Worm (Caenorhabditis elegans) whole organism, mixed stage, embryonic: ENCODE measurements around the gene set-22.

ENCODE experiments used
- M03D4.4 ChIP-seq: sonication (generic microtip); optimal IDR thresholded peaks from 2 replicates; lab custom pipeline; 2017; ENCODE audit warnings: mild to moderate bottlenecking, missing genetic modification characterization, missing compliant biosample characterization
- bed-3 ChIP-seq: fragments of 200-800 bp; sonication (Bioruptor generic); optimal IDR thresholded peaks from 3 replicates; lab custom pipeline; 2018; ENCODE audit warnings: mild to moderate bottlenecking, missing genetic modification characterization, moderate library complexity, missing compliant biosample characterization
- blmp-1 ChIP-seq: fragments of 150-350 bp; optimal IDR thresholded peaks from 2 replicates; lab custom pipeline; 2014; ENCODE audit warnings: missing biosample characterization, missing genetic modification characterization
- ceh-43 ChIP-seq: fragments of 200-800 bp; sonication (Bioruptor generic); optimal IDR thresholded peaks from 2 replicates; lab custom pipeline; 2018; ENCODE audit warnings: mild to moderate bottlenecking, missing genetic modification characterization, moderate library complexity, missing compliant biosample characterization
- ceh-83 ChIP-seq: fragments of 200-800 bp; sonication (Bioruptor generic); optimal IDR thresholded peaks from 2 replicates; lab custom pipeline; 2018; ENCODE audit warnings: mild to moderate bottlenecking, missing genetic modification characterization, missing compliant biosample characterization
- ces-1 ChIP-seq: fragments of 150-350 bp; optimal IDR thresholded peaks from 2 replicates; lab custom pipeline; 2014; ENCODE audit warnings: missing biosample characterization, missing genetic modification reagents, missing genetic modification characterization
- drap-1 ChIP-seq: fragments of 200-800 bp; sonication (Bioruptor generic); optimal IDR thresholded peaks from 3 replicates; lab custom pipeline; 2018; ENCODE audit warnings: mild to moderate bottlenecking, missing genetic modification characterization, missing compliant biosample characterization
- elt-1 ChIP-seq: sonication (generic microtip); optimal IDR thresholded peaks from 2 replicates; lab custom pipeline; 2017; ENCODE audit warnings: missing genetic modification characterization, mild to moderate bottlenecking, missing compliant biosample characterization, antibody characterized with exemption, moderate library complexity, borderline replicate concordance; ENCODE audit not compliant: insufficient read depth
- elt-3 ChIP-seq: fragments of 150-350 bp; optimal IDR thresholded peaks from 2 replicates; lab custom pipeline; 2014; ENCODE audit warnings: missing biosample characterization, missing genetic modification characterization
- flh-1 ChIP-seq: fragments of 200-800 bp; sonication (Bioruptor generic); optimal IDR thresholded peaks from 2 replicates; lab custom pipeline; 2018; ENCODE audit warnings: mild to moderate bottlenecking, missing genetic modification characterization, moderate library complexity, missing compliant biosample characterization
- ham-2 ChIP-seq: fragments of 200-800 bp; sonication (Bioruptor generic); optimal IDR thresholded peaks from 2 replicates; lab custom pipeline; 2018; ENCODE audit warnings: mild to moderate bottlenecking, missing genetic modification characterization, missing compliant biosample characterization
- hlh-1 ChIP-seq: fragments of 150-350 bp; optimal IDR thresholded peaks from 2 replicates; lab custom pipeline; 2014; ENCODE audit warnings: missing biosample characterization, missing genetic modification reagents, missing genetic modification characterization
- lin-13 ChIP-seq: fragments of 150-350 bp; optimal IDR thresholded peaks from 2 replicates; lab custom pipeline; 2014; ENCODE audit warnings: missing biosample characterization, missing genetic modification characterization
- lin-32 ChIP-seq: fragments of 200-800 bp; sonication (Bioruptor generic); optimal IDR thresholded peaks from 2 replicates; lab custom pipeline; 2018; ENCODE audit warnings: mild to moderate bottlenecking, missing genetic modification characterization, missing compliant biosample characterization
- mab-5 ChIP-seq: fragments of 150-350 bp; optimal IDR thresholded peaks from 2 replicates; lab custom pipeline; 2014; ENCODE audit warnings: missing biosample characterization, missing genetic modification characterization
- mep-1 ChIP-seq: fragments of 150-350 bp; optimal IDR thresholded peaks from 2 replicates; lab custom pipeline; 2017; ENCODE audit warnings: missing biosample characterization, missing genetic modification reagents, missing genetic modification characterization, inconsistent platforms
- mls-2 ChIP-seq: sonication (generic microtip); optimal IDR thresholded peaks from 2 replicates; lab custom pipeline; 2016; ENCODE audit warnings: mild to moderate bottlenecking, missing genetic modification characterization, moderate library complexity, missing compliant biosample characterization
- nhr-12 ChIP-seq: fragments of 150-350 bp; optimal IDR thresholded peaks from 2 replicates; lab custom pipeline; 2014; ENCODE audit warnings: missing biosample characterization, missing genetic modification characterization
- nhr-237 ChIP-seq: fragments of 150-350 bp; optimal IDR thresholded peaks from 2 replicates; lab custom pipeline; 2014; ENCODE audit warnings: missing biosample characterization, missing genetic modification characterization
- nhr-28 ChIP-seq: fragments of 150-350 bp; optimal IDR thresholded peaks from 2 replicates; lab custom pipeline; 2014; ENCODE audit warnings: missing biosample characterization, missing genetic modification characterization
- nhr-76 ChIP-seq: sonication (generic microtip); optimal IDR thresholded peaks from 2 replicates; lab custom pipeline; 2017; ENCODE audit warnings: missing biosample characterization, missing genetic modification characterization
- pha-4 ChIP-seq: fragments of 150-350 bp; optimal IDR thresholded peaks from 2 replicates; lab custom pipeline; 2018; ENCODE audit warnings: missing biosample characterization, missing genetic modification reagents, missing genetic modification characterization
- sem-2 ChIP-seq: fragments of 200-800 bp; sonication (Bioruptor generic); optimal IDR thresholded peaks from 2 replicates; lab custom pipeline; 2018; ENCODE audit warnings: mild to moderate bottlenecking, missing genetic modification characterization, missing compliant biosample characterization
- snpc-4 ChIP-seq: fragments of 150-350 bp; optimal IDR thresholded peaks from 2 replicates; lab custom pipeline; 2014; ENCODE audit warnings: missing biosample characterization, missing genetic modification characterization
- sptf-1 ChIP-seq: sonication (generic microtip); optimal IDR thresholded peaks from 2 replicates; lab custom pipeline; 2017; ENCODE audit warnings: mild to moderate bottlenecking, missing genetic modification characterization, moderate library complexity, missing compliant biosample characterization
- tbx-8 ChIP-seq: fragments of 200-800 bp; sonication (Bioruptor generic); optimal IDR thresholded peaks from 2 replicates; lab custom pipeline; 2018; ENCODE audit warnings: mild to moderate bottlenecking, missing genetic modification characterization, moderate library complexity, missing compliant biosample characterization
- unc-120 ChIP-seq: sonication (generic microtip); optimal IDR thresholded peaks from 2 replicates; lab custom pipeline; 2017; ENCODE audit warnings: missing genetic modification characterization, missing compliant biosample characterization; ENCODE audit not compliant: poor library complexity, severe bottlenecking
- unc-39 ChIP-seq: fragments of 150-350 bp; optimal IDR thresholded peaks from 2 replicates; lab custom pipeline; 2014; ENCODE audit warnings: missing biosample characterization, missing genetic modification characterization
- unc-62 ChIP-seq: fragments of 150-350 bp; optimal IDR thresholded peaks from 2 replicates; lab custom pipeline; 2014; ENCODE audit warnings: missing biosample characterization, missing genetic modification reagents, missing genetic modification characterization

Gene set-22

ce11 chrV:10460685-10461084 lies 24.0 kb downstream of the set-22 start:
- TF ChIP-seq tbx-8 (GFP tag; lab: Kevin White, UChicago): no peak

- TF ChIP-seq sem-2 (GFP tag; lab: Kevin White, UChicago) (no peak), bed-3 (GFP tag; lab: Kevin White, UChicago) (no peak), lin-32 (GFP tag; lab: Kevin White, UChicago) (no peak), unc-39 (tag; lab: Kevin White, UChicago) (no peak), nhr-12 (tag; lab: Kevin White, UChicago) (no peak), pha-4 (tag; lab: Kevin White, UChicago) (no peak), nhr-76 (tag; lab: Kevin White, UChicago) (no peak), unc-120 (tag; lab: Kevin White, UChicago) (no peak), sptf-1 (tag; lab: Kevin White, UChicago) (no peak), nhr-28 (tag; lab: Kevin White, UChicago) (no peak), elt-1 (tag; lab: Kevin White, UChicago) (no peak)
Measured at ce11 chrV:10462066-10462465, 25.4 kb downstream of the set-22 start, which contains the start of gene chw-1. chw-1 (plus strand) TSS chrV:10462282.

DNA sequence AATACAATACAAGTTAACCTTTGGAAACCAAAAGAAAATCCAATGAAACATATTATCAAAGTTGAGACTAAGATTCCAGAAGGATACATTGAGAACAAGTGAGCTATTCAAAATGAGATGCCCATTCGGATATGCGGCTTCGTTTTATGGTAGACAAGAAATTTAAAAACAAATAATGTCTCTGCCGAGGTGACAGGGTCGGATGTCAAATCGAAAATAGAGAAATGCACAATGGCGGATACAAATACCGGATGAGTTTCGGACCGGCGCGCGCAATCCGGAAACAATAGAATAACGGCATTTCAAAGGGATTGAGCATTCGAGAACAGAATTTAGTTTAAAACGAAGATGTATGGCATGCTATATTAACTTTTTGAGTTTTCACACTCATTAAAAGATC lies 26.6 kb downstream of the set-22 start, which contains the start of gene F22E12.3:
Gene F22E12.3 (minus strand): TSS at position 101 of the 400 bp plus-strand sequence.
- TF ChIP-seq drap-1 (no peak), elt-3 (tag; lab: Kevin White, UChicago) (no peak), mep-1 (tag; lab: Kevin White, UChicago) (no peak), mls-2 (no peak), M03D4.4 (no peak)
- TF ChIP-seq, all 35 proteins: peak for 0

- TF ChIP-seq unc-39 (tag; lab: Kevin White, UChicago) (no peak), nhr-28 (tag; lab: Kevin White, UChicago) (no peak), elt-3 (tag; lab: Kevin White, UChicago) (no peak), sptf-1 (tag; lab: Kevin White, UChicago) (no peak), ceh-83 (GFP tag; lab: Kevin White, UChicago) (no peak), elt-1 (tag; lab: Kevin White, UChicago) (no peak), flh-1 (no peak), lin-13 (tag; lab: Kevin White, UChicago) (no peak), drap-1 (no peak), snpc-4 (no peak), nhr-76 (tag; lab: Kevin White, UChicago) (no peak), nhr-237 (no peak), mab-5 (tag; lab: Kevin White, UChicago) (no peak), mls-2 (no peak), blmp-1 (tag; lab: Kevin White, UChicago) (no peak), pha-4 (tag; lab: Kevin White, UChicago) (no peak)
Measured at ce11 chrV:10464160-10464559, 27.4 kb downstream of the set-22 start.

DNA sequence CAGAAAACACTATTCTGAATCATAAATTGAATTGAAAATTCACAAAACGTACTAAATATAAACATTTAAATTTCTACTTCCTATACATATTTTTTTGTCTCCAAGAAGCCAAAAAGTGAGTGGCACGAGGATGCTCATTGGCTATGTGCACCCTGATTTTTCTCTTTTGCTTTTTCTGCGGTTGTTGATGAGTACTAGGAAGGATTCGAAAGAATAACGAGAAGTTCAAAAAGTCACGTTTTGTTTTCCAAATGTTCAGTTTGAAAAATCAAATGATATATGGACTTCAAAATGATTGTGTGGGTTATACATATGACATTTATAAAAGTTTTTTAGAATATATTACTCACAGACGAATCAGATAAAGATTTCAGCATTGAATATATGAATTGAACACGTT lies 28.0 kb downstream of the set-22 start:
- TF ChIP-seq mls-2 (no peak), nhr-76 (tag; lab: Kevin White, UChicago) (no peak), ceh-43 (no peak), snpc-4 (no peak), ham-2 (GFP tag; lab: Kevin White, UChicago) (no peak), tbx-8 (GFP tag; lab: Kevin White, UChicago) (no peak), ces-1 (GFP tag; lab: Kevin White, UChicago) (no peak), unc-120 (tag; lab: Kevin White, UChicago) (no peak), elt-1 (tag; lab: Kevin White, UChicago) (no peak), bed-3 (GFP tag; lab: Kevin White, UChicago) (no peak), nhr-12 (tag; lab: Kevin White, UChicago) (no peak), mab-5 (tag; lab: Kevin White, UChicago) (no peak), hlh-1 (tag; lab: Kevin White, UChicago) (no peak), sem-2 (GFP tag; lab: Kevin White, UChicago) (no peak), mep-1 (tag; lab: Kevin White, UChicago) (no peak), unc-39 (tag; lab: Kevin White, UChicago) (no peak), drap-1 (no peak)

ce11 chrV:10465478-10465877 lies 28.8 kb downstream of the set-22 start:
- TF ChIP-seq flh-1 (no peak), hlh-1 (tag; lab: Kevin White, UChicago) (no peak), unc-62 (GFP tag; lab: Kevin White, UChicago) (no peak), M03D4.4 (no peak), bed-3 (GFP tag; lab: Kevin White, UChicago) (no peak)
